Fruit fly (Drosophila melanogaster): ENCODE results near the gene CG12883.

CG12883 gene

dm6 chr3R:27636010-27636584 lies 43.0 kb upstream of the CG12883 start, which contains the start of the genes CG5611 and Mtl (continued):
- peak; percentile 100 for TF ChIP-seq NfI (GFP tag; optimal IDR thresholded peaks at IDR 0.05)
- peak; percentile 100 for TF ChIP-seq Atf6 (GFP tag; IDR thresholded peaks at IDR 0.05)
- peak; percentile 59 for TF ChIP-seq Dref (GFP tag; IDR thresholded peaks at IDR 0.05)
- peak; percentile 99 for TF ChIP-seq nau (GFP tag; optimal IDR thresholded peaks at IDR 0.05)
- peak; percentile 99 for TF ChIP-seq Lim3 (GFP tag; IDR thresholded peaks at IDR 0.05)
- peak; percentile 99 for TF ChIP-seq CG12299 (tag; optimal IDR thresholded peaks at IDR 0.05)
- TF ChIP-seq zen2 (GFP tag; IDR thresholded peaks at IDR 0.05; ENCODE audit: partially characterized antibody) = no peak
- TF ChIP-seq CG14860 (GFP tag; IDR thresholded peaks at IDR 0.05; ENCODE audit: partially characterized antibody) = no peak
- peak; percentile 98 for TF ChIP-seq ems (GFP tag; optimal IDR thresholded peaks at IDR 0.05)
- peak; percentile 100 for TF ChIP-seq Fer2 (tag; optimal IDR thresholded peaks at IDR 0.05)
- peak; percentile 98 for TF ChIP-seq kah (GFP tag; optimal IDR thresholded peaks at IDR 0.05)
- peak; percentile 93 for TF ChIP-seq ftz-f1 (GFP tag; optimal IDR thresholded peaks at IDR 0.05)
- peak; percentile 99 for TF ChIP-seq Gug (GFP tag; IDR thresholded peaks at IDR 0.05)
- TF ChIP-seq CG13424 (tag; optimal IDR thresholded peaks at IDR 0.05) = peak; percentile 100
- peak; percentile 99 for TF ChIP-seq CG17568 (GFP tag; optimal IDR thresholded peaks at IDR 0.05)
- TF ChIP-seq Oli (tag; optimal IDR thresholded peaks at IDR 0.05) = peak; percentile 100
- peak; percentile 97 for TF ChIP-seq CG8944 (GFP tag; optimal IDR thresholded peaks at IDR 0.05)
- TF ChIP-seq Usf (GFP tag; optimal IDR thresholded peaks at IDR 0.05) = peak; percentile 100
- TF ChIP-seq CG16863 (GFP tag; optimal IDR thresholded peaks at IDR 0.05) = peak; percentile 97
- TF ChIP-seq E2f2 (GFP tag; IDR thresholded peaks at IDR 0.05) = peak; percentile 93
- TF ChIP-seq Stat92E (GFP tag; optimal IDR thresholded peaks at IDR 0.05) = peak in 1 of 3 experiments; percentile 96
- peak; percentile 99 for TF ChIP-seq Fer1 (GFP tag; optimal IDR thresholded peaks at IDR 0.05)
- peak; percentile 100 for TF ChIP-seq CG2889 (GFP tag; IDR thresholded peaks at IDR 0.05)
- peak; percentile 74 for TF ChIP-seq cg (GFP tag; optimal IDR thresholded peaks at IDR 0.05)
- peak; percentile 99 for TF ChIP-seq ATbp (GFP tag; optimal IDR thresholded peaks at IDR 0.05)
- peak; percentile 100 for TF ChIP-seq CG4424 (GFP tag; optimal IDR thresholded peaks at IDR 0.05)
- peak; percentile 99 for TF ChIP-seq Doc2 (GFP tag; IDR thresholded peaks at IDR 0.05)
- TF ChIP-seq Rfx (GFP tag; IDR thresholded peaks at IDR 0.05) = peak; percentile 100
- no peak for TF ChIP-seq fru (optimal IDR thresholded peaks at IDR 0.05)
- TF ChIP-seq lab (GFP tag; optimal IDR thresholded peaks at IDR 0.05) = peak; percentile 100
- TF ChIP-seq Atf3 (GFP tag; optimal IDR thresholded peaks at IDR 0.05) = peak; percentile 92
- peak; percentile 89 for TF ChIP-seq pb (GFP tag; optimal IDR thresholded peaks at IDR 0.05)
- peak; percentile 100 for TF ChIP-seq HHEX (GFP tag; optimal IDR thresholded peaks at IDR 0.05)
- TF ChIP-seq Dp (GFP tag; optimal IDR thresholded peaks at IDR 0.05) = peak; percentile 41
- TF ChIP-seq eve (GFP tag; optimal IDR thresholded peaks at IDR 0.05) = peak in 1 of 2 experiments; percentile 52
- peak; percentile 94 for TF ChIP-seq CG5180 (GFP tag; optimal IDR thresholded peaks at IDR 0.05)
- peak; percentile 99 for TF ChIP-seq Nf-YA (GFP tag; IDR thresholded peaks at IDR 0.05)
- peak; percentile 100 for TF ChIP-seq CG3726 (GFP tag; IDR thresholded peaks at IDR 0.05)
- peak; percentile 100 for TF ChIP-seq CG12659 (GFP tag; optimal IDR thresholded peaks at IDR 0.05)
- peak; percentile 99 for TF ChIP-seq CG10543 (GFP tag; optimal IDR thresholded peaks at IDR 0.05)
- TF ChIP-seq CG2202 (tag; optimal IDR thresholded peaks at IDR 0.05) = peak; percentile 100
- TF ChIP-seq CG34376 (GFP tag; optimal IDR thresholded peaks at IDR 0.05) = peak; percentile 99
- TF ChIP-seq CG13624 (GFP tag; optimal IDR thresholded peaks at IDR 0.05) = peak; percentile 98
- TF ChIP-seq grau (tag; optimal IDR thresholded peaks at IDR 0.05) = peak; percentile 99
- peak; percentile 100 for TF ChIP-seq esg (GFP tag; conservative IDR thresholded peaks at IDR 0.05)
- peak; percentile 100 for TF ChIP-seq klu (GFP tag; IDR thresholded peaks at IDR 0.05)
- TF ChIP-seq CG4282 (GFP tag; optimal IDR thresholded peaks at IDR 0.05) = peak; percentile 95
- TF ChIP-seq tin (GFP tag; optimal IDR thresholded peaks at IDR 0.05) = peak; percentile 100
- peak; percentile 88 for TF ChIP-seq CG11398 (GFP tag; optimal IDR thresholded peaks at IDR 0.05)
- peak; percentile 100 for TF ChIP-seq bcd (GFP tag; optimal IDR thresholded peaks at IDR 0.05)

All from whole organism, embryonic.